Fruit fly (Drosophila melanogaster) whole organism, embryonic: ENCODE results near the gene Polr3H.

Experiments used
- ATbp ChIP-seq: fragments of 200-800 bp; sonication (Bioruptor generic); optimal IDR thresholded peaks from 2 replicates; lab custom pipeline; 2017; ENCODE audit warnings: missing biosample characterization, mild to moderate bottlenecking, missing genetic modification characterization, missing genetic modification reagents
- Antp ChIP-seq: fragments of 200-800 bp; sonication (Bioruptor generic); optimal IDR thresholded peaks from 3 replicates; lab custom pipeline; 2016; ENCODE audit warnings: missing biosample characterization, missing genetic modification characterization
- Blimp-1 ChIP-seq: fragments of 200-800 bp; sonication (Bioruptor generic); optimal IDR thresholded peaks from 3 replicates; lab custom pipeline; 2018; ENCODE audit warnings: missing biosample characterization, missing genetic modification characterization, mild to moderate bottlenecking, moderate library complexity, missing genetic modification reagents
- CG10267 ChIP-seq: fragments of 200-800 bp; sonication (Bioruptor generic); optimal IDR thresholded peaks from 2 replicates; lab custom pipeline; 2018; ENCODE audit warnings: missing biosample characterization, mild to moderate bottlenecking, missing genetic modification characterization, moderate library complexity
- CG12219 ChIP-seq: fragments of 200-800 bp; sonication (Bioruptor generic); optimal IDR thresholded peaks from 3 replicates; lab custom pipeline; 2018; ENCODE audit warnings: missing biosample characterization, mild to moderate bottlenecking, missing genetic modification characterization
- CG14050 ChIP-seq: fragments of 200-800 bp; sonication (Bioruptor generic); IDR thresholded peaks from 3 replicates; pipeline ENCODE4 v1.3.6; 2022; ENCODE audit warnings: missing biosample characterization, missing genetic modification characterization
- CG17186 ChIP-seq: fragments of 200-800 bp; sonication (Bioruptor generic); optimal IDR thresholded peaks from 3 replicates; lab custom pipeline; 2017; ENCODE audit warnings: missing biosample characterization, missing genetic modification reagents, missing genetic modification characterization
- CG17802 ChIP-seq: fragments of 200-800 bp; sonication (Bioruptor generic); optimal IDR thresholded peaks from 2 replicates; lab custom pipeline; 2018; ENCODE audit warnings: missing biosample characterization, mild to moderate bottlenecking, missing genetic modification characterization, moderate library complexity
- CG2120 ChIP-seq: fragments of 200-800 bp; sonication (Bioruptor generic); optimal IDR thresholded peaks from 3 replicates; lab custom pipeline; 2016; ENCODE audit warnings: missing biosample characterization, missing genetic modification characterization
- CG2678 ChIP-seq: fragments of 200-800 bp; sonication (Bioruptor generic); optimal IDR thresholded peaks from 3 replicates; lab custom pipeline; 2019; ENCODE audit warnings: missing biosample characterization, mild to moderate bottlenecking, missing genetic modification characterization, moderate library complexity
- CG2875 ChIP-seq: fragments of 200-800 bp; sonication (Bioruptor generic); optimal IDR thresholded peaks from 2 replicates; lab custom pipeline; 2017; ENCODE audit warnings: missing biosample characterization, mild to moderate bottlenecking, missing genetic modification characterization, missing genetic modification reagents
- CG3847 ChIP-seq: fragments of 200-800 bp; sonication (Bioruptor generic); IDR thresholded peaks from 2 replicates; pipeline ENCODE4 v1.3.6; 2022; ENCODE audit warnings: missing biosample characterization, missing genetic modification characterization
- CG4328 ChIP-seq: fragments of 200-800 bp; sonication (Bioruptor generic); optimal IDR thresholded peaks from 3 replicates; lab custom pipeline; 2017; ENCODE audit warnings: missing biosample characterization, missing genetic modification reagents, missing genetic modification characterization
- CG43689 ChIP-seq: fragments of 200-800 bp; sonication (Bioruptor generic); IDR thresholded peaks from 2 replicates; pipeline ENCODE4 v1.3.6; 2022; ENCODE audit warnings: missing biosample characterization, missing genetic modification characterization
- CG6683 ChIP-seq: fragments of 200-800 bp; sonication (Bioruptor generic); optimal IDR thresholded peaks from 2 replicates; lab custom pipeline; 2017; ENCODE audit warnings: missing biosample characterization, mild to moderate bottlenecking, missing genetic modification characterization, missing genetic modification reagents
- CG7357 ChIP-seq: fragments of 200-800 bp; sonication (Bioruptor generic); IDR thresholded peaks from 3 replicates; pipeline ENCODE4 v1.3.6; 2022; ENCODE audit warnings: missing biosample characterization, missing genetic modification characterization
- CG7786 ChIP-seq: fragments of 200-800 bp; sonication (Bioruptor generic); optimal IDR thresholded peaks from 2 replicates; lab custom pipeline; 2016; ENCODE audit warnings: missing biosample characterization, missing genetic modification characterization
- CG8089 ChIP-seq: fragments of 200-800 bp; sonication (Bioruptor generic); optimal IDR thresholded peaks from 3 replicates; lab custom pipeline; 2016; ENCODE audit warnings: missing biosample characterization, missing genetic modification characterization
- CG9215 ChIP-seq: fragments of 200-800 bp; sonication (Bioruptor generic); IDR thresholded peaks from 2 replicates; pipeline ENCODE4 v1.3.6; 2022; ENCODE audit warnings: missing biosample characterization, missing genetic modification characterization
- CoRest ChIP-seq: fragments of 200-800 bp; sonication (Bioruptor generic); optimal IDR thresholded peaks from 3 replicates; lab custom pipeline; 2018; ENCODE audit warnings: missing biosample characterization, mild to moderate bottlenecking, missing genetic modification characterization, moderate library complexity
- D19B ChIP-seq: fragments of 200-800 bp; sonication (Bioruptor generic); optimal IDR thresholded peaks from 2 replicates; lab custom pipeline; 2017; ENCODE audit warnings: missing biosample characterization, mild to moderate bottlenecking, missing genetic modification characterization
- Eip74EF ChIP-seq, 2 experiments: fragments of 200-800 bp in 1 of 2; fragments of >200 bp in 1 of 2; sonication (Bioruptor generic) in 1 of 2; optimal IDR thresholded peaks; 2 replicates each; lab custom pipeline; 2017 to 2019; ENCODE audit warnings: missing biosample characterization in 2 of 2, missing genetic modification characterization in 2 of 2, mild to moderate bottlenecking in 1 of 2, moderate library complexity in 1 of 2
- Hmx ChIP-seq: fragments of 200-800 bp; sonication (Bioruptor generic); optimal IDR thresholded peaks from 2 replicates; lab custom pipeline; 2016; ENCODE audit warnings: missing biosample characterization, missing genetic modification characterization
- Hr3 ChIP-seq: fragments of 200-800 bp; sonication (Bioruptor generic); optimal IDR thresholded peaks from 3 replicates; lab custom pipeline; 2016; ENCODE audit warnings: missing biosample characterization, missing genetic modification characterization
- Hr39 ChIP-seq: fragments of >200 bp; optimal IDR thresholded peaks from 2 replicates; lab custom pipeline; 2017
- Lpt ChIP-seq: fragments of >200 bp; optimal IDR thresholded peaks from 2 replicates; lab custom pipeline; 2018; ENCODE audit warnings: missing biosample characterization, missing genetic modification characterization
- Nf-YB ChIP-seq: fragments of 200-800 bp; sonication (Bioruptor generic); optimal IDR thresholded peaks from 3 replicates; lab custom pipeline; 2019; ENCODE audit warnings: missing biosample characterization, mild to moderate bottlenecking, missing genetic modification characterization, moderate library complexity
- Nf-YC ChIP-seq: fragments of 200-800 bp; optimal IDR thresholded peaks from 3 replicates; lab custom pipeline; 2019; ENCODE audit warnings: missing biosample characterization, mild to moderate bottlenecking, missing genetic modification characterization, moderate library complexity
- Oli ChIP-seq: fragments of 200-800 bp; sonication (Bioruptor generic); optimal IDR thresholded peaks from 2 replicates; lab custom pipeline; 2018; ENCODE audit warnings: missing biosample characterization, mild to moderate bottlenecking, missing genetic modification characterization, moderate library complexity
- Sin3A ChIP-seq: fragments of >200 bp; optimal IDR thresholded peaks from 2 replicates; lab custom pipeline; 2018
- Xbp1 ChIP-seq: fragments of 200-800 bp; sonication (Bioruptor generic); optimal IDR thresholded peaks from 3 replicates; lab custom pipeline; 2016; ENCODE audit warnings: missing biosample characterization, mild to moderate bottlenecking, missing genetic modification characterization
- Xrp1 ChIP-seq: fragments of 200-800 bp; sonication (Bioruptor generic); IDR thresholded peaks from 2 replicates; pipeline ENCODE4 v1.3.6; 2022; ENCODE audit warnings: missing biosample characterization, missing genetic modification characterization
- amos ChIP-seq: fragments of 200-800 bp; sonication (Bioruptor generic); IDR thresholded peaks from 2 replicates; pipeline ENCODE4 v1.3.6; 2022; ENCODE audit warnings: missing biosample characterization, missing genetic modification characterization; ENCODE audit not compliant: partially characterized antibody
- ato ChIP-seq: fragments of 200-800 bp; sonication (Bioruptor generic); IDR thresholded peaks from 2 replicates; pipeline ENCODE4 v1.3.6; 2022; ENCODE audit warnings: missing biosample characterization, missing genetic modification characterization; ENCODE audit not compliant: partially characterized antibody
- bigmax ChIP-seq: fragments of 200-800 bp; sonication (Bioruptor generic); optimal IDR thresholded peaks from 2 replicates; lab custom pipeline; 2018; ENCODE audit warnings: missing biosample characterization, mild to moderate bottlenecking, missing genetic modification characterization
- chm ChIP-seq: fragments of 200-800 bp; sonication (Bioruptor generic); IDR thresholded peaks from 2 replicates; pipeline ENCODE4 v1.3.6; 2022; ENCODE audit warnings: missing biosample characterization, missing genetic modification characterization
- dimm ChIP-seq: fragments of 200-800 bp; sonication (Bioruptor generic); IDR thresholded peaks from 2 replicates; pipeline ENCODE4 v1.3.6; 2022; ENCODE audit warnings: missing biosample characterization, missing genetic modification characterization
- eyg ChIP-seq: fragments of 200-800 bp; sonication (Bioruptor generic); optimal IDR thresholded peaks from 3 replicates; lab custom pipeline; 2016; ENCODE audit warnings: missing biosample characterization, missing genetic modification characterization
- gcm2 ChIP-seq: fragments of 200-800 bp; sonication (Bioruptor generic); optimal IDR thresholded peaks from 2 replicates; lab custom pipeline; 2016; ENCODE audit warnings: missing biosample characterization, missing genetic modification characterization
- her ChIP-seq: fragments of 200-800 bp; sonication (Bioruptor generic); optimal IDR thresholded peaks from 2 replicates; lab custom pipeline; 2016; ENCODE audit warnings: missing biosample characterization, missing genetic modification characterization
- insv ChIP-seq, 2 experiments: fragments of 200-800 bp; sonication (Bioruptor generic); optimal IDR thresholded peaks; 3 replicates each; lab custom pipeline; 2016 to 2018; ENCODE audit warnings: missing biosample characterization in 2 of 2, missing genetic modification characterization in 2 of 2
- kni ChIP-seq: fragments of 200-800 bp; sonication (Bioruptor generic); optimal IDR thresholded peaks from 3 replicates; lab custom pipeline; 2017; ENCODE audit warnings: mild to moderate bottlenecking, missing biosample characterization, missing genetic modification reagents, missing genetic modification characterization
- lov ChIP-seq, 2 experiments: fragments of 200-800 bp in 1 of 2; fragments of >200 bp in 1 of 2; sonication (Bioruptor generic) in 1 of 2; IDR thresholded peaks in 1 of 2; optimal IDR thresholded peaks in 1 of 2; 2 replicates in 1 of 2; 3 replicates in 1 of 2; pipeline versions ENCODE4 v1.3.6 to Lab custom; 2017 to 2022; ENCODE audit warnings: missing biosample characterization in 1 of 2, missing genetic modification characterization in 1 of 2
- luna ChIP-seq: fragments of 200-800 bp; sonication (Bioruptor generic); optimal IDR thresholded peaks from 2 replicates; lab custom pipeline; 2016; ENCODE audit warnings: missing biosample characterization, missing genetic modification characterization
- pho ChIP-seq: fragments of 200-800 bp; sonication (Bioruptor generic); optimal IDR thresholded peaks from 2 replicates; lab custom pipeline; 2016; ENCODE audit warnings: missing biosample characterization, missing genetic modification characterization
- pros ChIP-seq: fragments of 200-800 bp; sonication (Bioruptor generic); optimal IDR thresholded peaks from 3 replicates; lab custom pipeline; 2019; ENCODE audit warnings: missing biosample characterization, mild to moderate bottlenecking, missing genetic modification characterization, moderate library complexity
- rib ChIP-seq: fragments of 200-800 bp; sonication (Bioruptor generic); IDR thresholded peaks from 2 replicates; pipeline ENCODE4 v1.3.6; 2022; ENCODE audit warnings: missing biosample characterization, missing genetic modification characterization
- sima ChIP-seq: fragments of 200-800 bp; sonication (Bioruptor generic); optimal IDR thresholded peaks from 2 replicates; lab custom pipeline; 2016; ENCODE audit warnings: missing biosample characterization, missing genetic modification characterization
- so ChIP-seq: fragments of 200-800 bp; sonication (Bioruptor generic); IDR thresholded peaks from 3 replicates; pipeline ENCODE4 v1.3.6; 2022; ENCODE audit warnings: missing biosample characterization, missing genetic modification characterization
- stwl ChIP-seq: fragments of 200-800 bp; sonication (Bioruptor generic); optimal IDR thresholded peaks from 3 replicates; lab custom pipeline; 2018; ENCODE audit warnings: missing biosample characterization, mild to moderate bottlenecking, missing genetic modification characterization, moderate library complexity
- zf30C ChIP-seq: fragments of 200-800 bp; sonication (Bioruptor generic); optimal IDR thresholded peaks from 3 replicates; lab custom pipeline; 2018; ENCODE audit warnings: missing biosample characterization, mild to moderate bottlenecking, missing genetic modification characterization

Gene Polr3H

dm6 chr3L:11680298-11680697 lies 31.7 kb downstream of the Polr3H start, which contains the start of gene CG32085 (continued):
- TF ChIP-seq ATbp: peak; percentile 26
- TF ChIP-seq CG43689 (GFP tag; lab: Robert Waterston, UW): no peak
- TF ChIP-seq Antp (GFP tag; lab: Kevin White, UChicago): peak; percentile 84
- TF ChIP-seq CG2678 (tag; lab: Kevin White, UChicago): peak; percentile 59
- TF ChIP-seq Sin3A: no peak
- TF ChIP-seq insv (GFP tag; optimal IDR thresholded peaks at IDR 0.05; lab: Kevin White, UChicago): no peak
- TF ChIP-seq Hr3 (GFP tag; lab: Kevin White, UChicago): no peak
- TF ChIP-seq sima (GFP tag; lab: Kevin White, UChicago): no peak
- TF ChIP-seq CG9215 (GFP tag; lab: Robert Waterston, UW): peak; percentile 48
- TF ChIP-seq CG7357 (GFP tag; lab: Robert Waterston, UW): 0 out of 3 replicates have a peak, but pooled peaks have one; percentile 43
- TF ChIP-seq Blimp-1: no peak
- TF ChIP-seq CG7786 (GFP tag; lab: Kevin White, UChicago): peak; percentile 62
- TF ChIP-seq gcm2 (GFP tag; lab: Kevin White, UChicago): peak; percentile 5
- TF ChIP-seq Xrp1 (GFP tag; lab: Robert Waterston, UW): no peak; the same call in 1 of the 2 replicates
- peak; percentile 13 for TF ChIP-seq CG12219 (GFP tag; lab: Kevin White, UChicago)
- no peak for TF ChIP-seq lov (optimal IDR thresholded peaks at IDR 0.05; lab: Kevin White, UChicago)
- no peak for TF ChIP-seq lov (GFP tag; IDR thresholded peaks at IDR 0.05; lab: Robert Waterston, UW)
- TF ChIP-seq CG17186: no peak
- no peak for TF ChIP-seq Eip74EF (GFP tag; optimal IDR thresholded peaks at IDR 0.05; lab: Kevin White, UChicago)
- TF ChIP-seq Oli: peak; percentile 1
- TF ChIP-seq Nf-YC: peak; percentile 39
- no peak for TF ChIP-seq CG14050
- no peak for TF ChIP-seq amos (GFP tag; lab: Robert Waterston, UW)
- TF ChIP-seq Lpt (GFP tag; lab: Kevin White, UChicago): no peak
- TF ChIP-seq chm (GFP tag; lab: Robert Waterston, UW): peak; percentile 61; the same call in 1 of the 2 replicates
- TF ChIP-seq pho (GFP tag; lab: Kevin White, UChicago): peak; percentile 62
- no peak for TF ChIP-seq luna (GFP tag; lab: Kevin White, UChicago)
- no peak for TF ChIP-seq zf30C (GFP tag; lab: Kevin White, UChicago)
- no peak for TF ChIP-seq Nf-YB (GFP tag; lab: Kevin White, UChicago)
- peak; percentile 78 for TF ChIP-seq her
- TF ChIP-seq dimm (GFP tag; lab: Robert Waterston, UW): no peak
- TF ChIP-seq so (GFP tag; lab: Robert Waterston, UW): no peak
- no peak for TF ChIP-seq pros
- TF ChIP-seq Xbp1 (GFP tag; lab: Kevin White, UChicago): peak; percentile 61
- peak; percentile 53 for TF ChIP-seq eyg (GFP tag; lab: Kevin White, UChicago)
- TF ChIP-seq rib (GFP tag; lab: Robert Waterston, UW): peak; percentile 51; the same call in 1 of the 2 replicates
- peak; percentile 4 for TF ChIP-seq CG4328
- TF ChIP-seq stwl (tag; lab: Kevin White, UChicago): no peak
- peak; percentile 56 for TF ChIP-seq CG3847
- TF ChIP-seq CoRest (tag; lab: Kevin White, UChicago): peak; percentile 21
- no peak for TF ChIP-seq Hr39 (lab: Kevin White, UChicago)
- peak; percentile 0 for TF ChIP-seq kni (GFP tag; lab: Kevin White, UChicago)
- TF ChIP-seq Hmx: no peak
- no peak for TF ChIP-seq CG2875 (GFP tag; lab: Kevin White, UChicago)
- TF ChIP-seq D19B (GFP tag; lab: Kevin White, UChicago): no peak
- peak; percentile 44 for TF ChIP-seq CG6683 (GFP tag; lab: Kevin White, UChicago)
- no peak for TF ChIP-seq CG10267 (tag; lab: Kevin White, UChicago)
- TF ChIP-seq CG2120 (GFP tag; lab: Kevin White, UChicago): peak; percentile 89
- TF ChIP-seq CG17802 (tag; lab: Kevin White, UChicago): no peak
- no peak for TF ChIP-seq bigmax (GFP tag; lab: Kevin White, UChicago)
- TF ChIP-seq CG8089 (GFP tag; lab: Kevin White, UChicago): no peak
- TF ChIP-seq ato: no peak
